Fruit fly (Drosophila melanogaster) whole organism, embryonic: ENCODE measurements around the gene UbcE2H.
A peak's percentile ranks its signal among the peaks of the same experiment; 100 is the strongest.

Experiments
- Blimp-1 ChIP-seq: fragments of 200-800 bp; sonication (Bioruptor generic); optimal IDR thresholded peaks from 3 replicates; lab custom pipeline; 2018; ENCODE audit warnings: missing biosample characterization, missing genetic modification characterization, mild to moderate bottlenecking, moderate library complexity, missing genetic modification reagents
- CG10979 ChIP-seq: fragments of 200-800 bp; sonication (Bioruptor generic); optimal IDR thresholded peaks from 2 replicates; lab custom pipeline; 2018; ENCODE audit warnings: missing biosample characterization, mild to moderate bottlenecking, missing genetic modification characterization, moderate library complexity
- CG12219 ChIP-seq: fragments of 200-800 bp; sonication (Bioruptor generic); optimal IDR thresholded peaks from 3 replicates; lab custom pipeline; 2018; ENCODE audit warnings: missing biosample characterization, mild to moderate bottlenecking, missing genetic modification characterization
- CG13123 ChIP-seq: fragments of 200-800 bp; sonication (Bioruptor generic); optimal IDR thresholded peaks from 2 replicates; lab custom pipeline; 2016; ENCODE audit warnings: missing biosample characterization, missing genetic modification characterization
- CG13424 ChIP-seq: fragments of 200-800 bp; sonication (Bioruptor generic); optimal IDR thresholded peaks from 2 replicates; lab custom pipeline; 2019; ENCODE audit warnings: missing biosample characterization, mild to moderate bottlenecking, missing genetic modification characterization, moderate library complexity
- CG1529 ChIP-seq: fragments of 200-800 bp; sonication (Bioruptor generic); optimal IDR thresholded peaks from 3 replicates; lab custom pipeline; 2018; ENCODE audit warnings: missing biosample characterization, missing genetic modification characterization
- CG16863 ChIP-seq: fragments of 200-800 bp; sonication (Bioruptor generic); optimal IDR thresholded peaks from 3 replicates; lab custom pipeline; 2016; ENCODE audit warnings: missing biosample characterization, missing genetic modification characterization
- CG17359 ChIP-seq: fragments of 200-800 bp; sonication (Bioruptor generic); optimal IDR thresholded peaks from 3 replicates; lab custom pipeline; 2018; ENCODE audit warnings: missing biosample characterization, mild to moderate bottlenecking, missing genetic modification characterization, moderate library complexity
- CG17361 ChIP-seq: fragments of 200-800 bp; sonication (Bioruptor generic); IDR thresholded peaks from 3 replicates; pipeline ENCODE4 v1.3.6; 2022; ENCODE audit warnings: missing biosample characterization, missing genetic modification characterization
- CG17802 ChIP-seq: fragments of 200-800 bp; sonication (Bioruptor generic); optimal IDR thresholded peaks from 2 replicates; lab custom pipeline; 2018; ENCODE audit warnings: missing biosample characterization, mild to moderate bottlenecking, missing genetic modification characterization, moderate library complexity
- CG2116 ChIP-seq: fragments of 200-800 bp; sonication (Bioruptor generic); optimal IDR thresholded peaks from 3 replicates; lab custom pipeline; 2018; ENCODE audit warnings: missing biosample characterization, mild to moderate bottlenecking, missing genetic modification characterization
- CG2129 ChIP-seq: fragments of 200-800 bp; sonication (Bioruptor generic); IDR thresholded peaks from 2 replicates; pipeline ENCODE4 v1.3.6; 2022; ENCODE audit warnings: missing biosample characterization, missing genetic modification characterization; ENCODE audit not compliant: partially characterized antibody
- CG31224 ChIP-seq: fragments of 200-800 bp; sonication (Bioruptor generic); IDR thresholded peaks from 2 replicates; pipeline ENCODE4 v1.3.6; 2022; ENCODE audit warnings: missing biosample characterization, missing genetic modification characterization
- CG34422 ChIP-seq: fragments of 200-800 bp; sonication (Bioruptor generic); IDR thresholded peaks from 3 replicates; pipeline ENCODE4 v1.3.6; 2022; ENCODE audit warnings: missing biosample characterization, missing genetic modification characterization
- CG6175 ChIP-seq: fragments of 200-800 bp; sonication (Bioruptor generic); IDR thresholded peaks from 3 replicates; pipeline ENCODE4 v1.3.6; 2022; ENCODE audit warnings: missing biosample characterization, missing genetic modification characterization
- CG7745 ChIP-seq: fragments of 200-800 bp; sonication (Bioruptor generic); optimal IDR thresholded peaks from 2 replicates; lab custom pipeline; 2018; ENCODE audit warnings: missing biosample characterization, mild to moderate bottlenecking, missing genetic modification characterization, moderate library complexity
- CG9727 ChIP-seq: fragments of 200-800 bp; sonication (Bioruptor generic); optimal IDR thresholded peaks from 3 replicates; lab custom pipeline; 2017; ENCODE audit warnings: missing biosample characterization, mild to moderate bottlenecking, missing genetic modification characterization
- CTCF ChIP-seq: fragments of 200-800 bp; sonication (Bioruptor generic); optimal IDR thresholded peaks from 2 replicates; lab custom pipeline; 2017; ENCODE audit warnings: missing biosample characterization, mild to moderate bottlenecking, missing genetic modification characterization, moderate library complexity
- Dll ChIP-seq: fragments of 200-800 bp; sonication (Bioruptor generic); IDR thresholded peaks from 4 replicates; pipeline ENCODE4 v1.3.6; 2022; ENCODE audit warnings: missing biosample characterization, missing genetic modification characterization; ENCODE audit not compliant: partially characterized antibody
- E2f2 ChIP-seq: fragments of 200-800 bp; sonication (Bioruptor generic); IDR thresholded peaks from 2 replicates; pipeline ENCODE4 v1.3.6; 2022; ENCODE audit warnings: missing biosample characterization, missing genetic modification characterization
- Ets65A ChIP-seq: fragments of 200-800 bp; sonication (Bioruptor generic); peaks from one replicate; lab custom pipeline; 2016; ENCODE audit warnings: missing biosample characterization, missing genetic modification characterization
- HLH54F ChIP-seq: fragments of 200-800 bp; sonication (Bioruptor generic); optimal IDR thresholded peaks from 3 replicates; lab custom pipeline; 2016; ENCODE audit warnings: missing biosample characterization, missing genetic modification characterization
- Mad ChIP-seq: fragments of 200-800 bp; sonication (Bioruptor generic); optimal IDR thresholded peaks from 2 replicates; lab custom pipeline; 2016; ENCODE audit warnings: missing biosample characterization, missing genetic modification characterization
- Nf-YC ChIP-seq: fragments of 200-800 bp; optimal IDR thresholded peaks from 3 replicates; lab custom pipeline; 2019; ENCODE audit warnings: missing biosample characterization, mild to moderate bottlenecking, missing genetic modification characterization, moderate library complexity
- Scr ChIP-seq: fragments of 200-800 bp; sonication (Bioruptor generic); IDR thresholded peaks from 2 replicates; pipeline ENCODE4 v1.3.6; 2022; ENCODE audit warnings: missing biosample characterization, missing genetic modification characterization; ENCODE audit not compliant: partially characterized antibody
- Sry-β ChIP-seq: fragments of 200-800 bp; sonication (Bioruptor generic); optimal IDR thresholded peaks from 2 replicates; lab custom pipeline; 2018; ENCODE audit warnings: missing biosample characterization, mild to moderate bottlenecking, missing genetic modification characterization, moderate library complexity
- ab ChIP-seq: fragments of 200-800 bp; sonication (Bioruptor generic); optimal IDR thresholded peaks from 2 replicates; lab custom pipeline; 2016; ENCODE audit warnings: missing biosample characterization, missing genetic modification characterization
- chm ChIP-seq: fragments of 200-800 bp; sonication (Bioruptor generic); IDR thresholded peaks from 2 replicates; pipeline ENCODE4 v1.3.6; 2022; ENCODE audit warnings: missing biosample characterization, missing genetic modification characterization
- croc ChIP-seq: fragments of 200-800 bp; sonication (Bioruptor generic); conservative IDR thresholded peaks from 3 replicates; pipeline ENCODE4 v1.3.6; 2022; ENCODE audit warnings: missing biosample characterization, missing genetic modification characterization
- da ChIP-seq: fragments of 200-800 bp; sonication (Bioruptor generic); optimal IDR thresholded peaks from 2 replicates; lab custom pipeline; 2016; ENCODE audit warnings: missing biosample characterization, missing genetic modification characterization
- danr ChIP-seq: fragments of 200-800 bp; sonication (Bioruptor generic); IDR thresholded peaks from 2 replicates; pipeline ENCODE4 v1.3.6; 2022; ENCODE audit warnings: missing biosample characterization, missing genetic modification characterization
- dimm ChIP-seq: fragments of 200-800 bp; sonication (Bioruptor generic); IDR thresholded peaks from 2 replicates; pipeline ENCODE4 v1.3.6; 2022; ENCODE audit warnings: missing biosample characterization, missing genetic modification characterization
- emc ChIP-seq: fragments of 200-800 bp; sonication (Bioruptor generic); optimal IDR thresholded peaks from 2 replicates; lab custom pipeline; 2016; ENCODE audit warnings: missing biosample characterization, missing genetic modification characterization
- esg ChIP-seq: fragments of 200-800 bp; sonication (Bioruptor generic); conservative IDR thresholded peaks from 2 replicates; pipeline ENCODE4 v1.3.6; 2022; ENCODE audit warnings: missing biosample characterization, missing genetic modification characterization
- eve ChIP-seq, 2 experiments: fragments of >200 bp; optimal IDR thresholded peaks; 2 replicates each; lab custom pipeline; 2017; ENCODE audit warnings: missing biosample characterization in 2 of 2, missing genetic modification characterization in 2 of 2
- ewg ChIP-seq: fragments of 200-800 bp; sonication (Bioruptor generic); optimal IDR thresholded peaks from 3 replicates; lab custom pipeline; 2017; ENCODE audit warnings: mild to moderate bottlenecking, missing biosample characterization, missing genetic modification reagents, missing genetic modification characterization
- fru ChIP-seq: fragments of >200 bp; optimal IDR thresholded peaks from 2 replicates; lab custom pipeline; 2017
- fu2 ChIP-seq: fragments of 200-800 bp; sonication (Bioruptor generic); optimal IDR thresholded peaks from 2 replicates; lab custom pipeline; 2016; ENCODE audit warnings: missing biosample characterization, missing genetic modification characterization
- ham ChIP-seq: fragments of 200-800 bp; sonication (Bioruptor generic); IDR thresholded peaks from 2 replicates; pipeline ENCODE4 v1.3.6; 2022; ENCODE audit warnings: missing biosample characterization, missing genetic modification characterization
- hb ChIP-seq: fragments of 200-800 bp; sonication (Bioruptor generic); IDR thresholded peaks from 3 replicates; pipeline ENCODE4 v1.3.6; 2022; ENCODE audit warnings: missing biosample characterization, missing genetic modification characterization; ENCODE audit not compliant: partially characterized antibody
- kah ChIP-seq: fragments of 200-800 bp; sonication (Bioruptor generic); optimal IDR thresholded peaks from 2 replicates; lab custom pipeline; 2018; ENCODE audit warnings: missing biosample characterization, mild to moderate bottlenecking, missing genetic modification characterization
- onecut ChIP-seq: fragments of 200-800 bp; sonication (Bioruptor generic); IDR thresholded peaks from 2 replicates; pipeline ENCODE4 v1.3.6; 2022; ENCODE audit warnings: missing biosample characterization, missing genetic modification characterization
- otp ChIP-seq: fragments of 200-800 bp; sonication (Bioruptor generic); IDR thresholded peaks from 3 replicates; pipeline ENCODE4, ENCODE4 v1.3.6; 2022; ENCODE audit warnings: missing biosample characterization, missing genetic modification characterization
- pan ChIP-seq, 4 experiments: fragments of >200 bp in 3 of 4; fragments of 200-800 bp in 1 of 4; sonication (Bioruptor generic) in 1 of 4; optimal IDR thresholded peaks in 3 of 4; IDR thresholded peaks in 1 of 4; 2 replicates each; pipeline versions ENCODE4 v1.3.6 to Lab custom; 2017 to 2022; ENCODE audit warnings: missing biosample characterization in 2 of 4, missing genetic modification characterization in 2 of 4, mixed read lengths in 1 of 4
- pita ChIP-seq: fragments of 200-800 bp; sonication (Bioruptor generic); optimal IDR thresholded peaks from 2 replicates; lab custom pipeline; 2017; ENCODE audit warnings: missing biosample characterization, mild to moderate bottlenecking, missing genetic modification characterization
- sima ChIP-seq: fragments of 200-800 bp; sonication (Bioruptor generic); optimal IDR thresholded peaks from 2 replicates; lab custom pipeline; 2016; ENCODE audit warnings: missing biosample characterization, missing genetic modification characterization
- sna ChIP-seq: fragments of 200-800 bp; sonication (Bioruptor generic); IDR thresholded peaks from 2 replicates; pipeline ENCODE4 v1.3.6; 2022; ENCODE audit warnings: missing biosample characterization, missing genetic modification characterization; ENCODE audit not compliant: partially characterized antibody
- stwl ChIP-seq: fragments of 200-800 bp; sonication (Bioruptor generic); optimal IDR thresholded peaks from 3 replicates; lab custom pipeline; 2018; ENCODE audit warnings: missing biosample characterization, mild to moderate bottlenecking, missing genetic modification characterization, moderate library complexity
- tup ChIP-seq: fragments of 200-800 bp; sonication (Bioruptor generic); optimal IDR thresholded peaks from 2 replicates; lab custom pipeline; 2016; ENCODE audit warnings: missing biosample characterization, mild to moderate bottlenecking, missing genetic modification characterization, moderate library complexity
- wdn ChIP-seq: fragments of 200-800 bp; sonication (Bioruptor generic); IDR thresholded peaks from 2 replicates; pipeline ENCODE4 v1.3.6; 2022; ENCODE audit warnings: missing biosample characterization, missing genetic modification characterization
- wek ChIP-seq: fragments of 200-800 bp; sonication (Bioruptor generic); optimal IDR thresholded peaks from 3 replicates; lab custom pipeline; 2018; ENCODE audit warnings: missing biosample characterization, mild to moderate bottlenecking, missing genetic modification characterization, moderate library complexity
- zen ChIP-seq: fragments of 200-800 bp; sonication (Bioruptor generic); optimal IDR thresholded peaks from 3 replicates; lab custom pipeline; 2018; ENCODE audit warnings: missing biosample characterization, mild to moderate bottlenecking, missing genetic modification characterization, moderate library complexity

Gene UbcE2H

dm6 chrX:8063223-8063674, 30.6 kb downstream of the UbcE2H start (continued):
- no peak for TF ChIP-seq emc
- no peak for TF ChIP-seq CG16863
- TF ChIP-seq eve (GFP tag; optimal IDR thresholded peaks at IDR 0.05; lab: Kevin White, UChicago): no peak
- no peak for TF ChIP-seq CG31224 (GFP tag; lab: Robert Waterston, UW)
- no peak for TF ChIP-seq CTCF (GFP tag; lab: Kevin White, UChicago)
- no peak for TF ChIP-seq Nf-YC (tag; lab: Kevin White, UChicago)
- TF ChIP-seq zen: peak; percentile 10
- no peak for TF ChIP-seq danr (GFP tag; lab: Robert Waterston, UW)
- TF ChIP-seq CG13123 (GFP tag; lab: Kevin White, UChicago): no peak
- 0 out of 2 replicates have a peak, but pooled peaks have one; percentile 22 for TF ChIP-seq chm
- no peak for TF ChIP-seq fru
- TF ChIP-seq sima (GFP tag; lab: Kevin White, UChicago): no peak
- no peak for TF ChIP-seq HLH54F (GFP tag; lab: Kevin White, UChicago)
- no peak for TF ChIP-seq croc (GFP tag; lab: Robert Waterston, UW)
- TF ChIP-seq ewg: no peak
- TF ChIP-seq kah (GFP tag; lab: Kevin White, UChicago): no peak
- TF ChIP-seq esg: no peak
- TF ChIP-seq onecut (GFP tag; lab: Robert Waterston, UW): no peak
- TF ChIP-seq CG17359: peak; percentile 36
- no peak for TF ChIP-seq CG9727
- no peak for TF ChIP-seq CG7745
- no peak for TF ChIP-seq CG2129 (GFP tag; lab: Robert Waterston, UW)
- no peak for TF ChIP-seq fu2 (GFP tag; lab: Kevin White, UChicago)
- TF ChIP-seq CG1529 (GFP tag; lab: Kevin White, UChicago): no peak
- TF ChIP-seq dimm (GFP tag; lab: Robert Waterston, UW): no peak
- no peak for TF ChIP-seq Sry-β (GFP tag; lab: Kevin White, UChicago)
- TF ChIP-seq CG6175 (GFP tag; lab: Robert Waterston, UW): no peak
- TF ChIP-seq E2f2 (GFP tag; lab: Robert Waterston, UW): no peak
- TF ChIP-seq CG13424: no peak
- TF ChIP-seq CG17802 (tag; lab: Kevin White, UChicago): no peak
- no peak for TF ChIP-seq Mad (GFP tag; lab: Kevin White, UChicago)
- TF ChIP-seq CG2116 (GFP tag; lab: Kevin White, UChicago): no peak
- TF ChIP-seq CG12219 (GFP tag; lab: Kevin White, UChicago): no peak
- peak; percentile 39; the same call in 1 of the 3 replicates for TF ChIP-seq CG34422
- no peak for TF ChIP-seq wek (GFP tag; lab: Kevin White, UChicago)
- TF ChIP-seq pan (optimal IDR thresholded peaks at IDR 0.05; lab: Kevin White, UChicago): no peak
- TF ChIP-seq pan (GFP tag; optimal IDR thresholded peaks at IDR 0.05 in 1 of 2, IDR thresholded peaks at IDR 0.05 in 1 of 2): peak in 1 of 2 experiments; percentile 18
- no peak for TF ChIP-seq hb
- TF ChIP-seq Blimp-1 (GFP tag; lab: Kevin White, UChicago): no peak
- TF ChIP-seq ab: no peak
- TF ChIP-seq Dll: no peak
- no peak for TF ChIP-seq Scr (GFP tag; lab: Robert Waterston, UW)
- TF ChIP-seq Ets65A: no peak
- 0 out of 3 replicates have a peak, but pooled peaks have one; percentile 25 for TF ChIP-seq otp (GFP tag; lab: Robert Waterston, UW)
- TF ChIP-seq CG10979 (tag; lab: Kevin White, UChicago): no peak
- no peak for TF ChIP-seq wdn (GFP tag; lab: Robert Waterston, UW)
- no peak for TF ChIP-seq pita
- TF ChIP-seq tup (GFP tag; lab: Kevin White, UChicago): no peak
- no peak for TF ChIP-seq ham
- no peak for TF ChIP-seq CG17361
- TF ChIP-seq stwl (tag; lab: Kevin White, UChicago): peak; percentile 46
- no peak for TF ChIP-seq sna (GFP tag; lab: Robert Waterston, UW)
- peak; percentile 31 for TF ChIP-seq da (GFP tag; lab: Kevin White, UChicago)
